Worm (Caenorhabditis elegans) whole organism, mixed stage, embryonic: Measurements from ENCODE around the gene B0035.3.

Experiments
- elt-3 ChIP-seq: fragments of 150-350 bp; optimal IDR thresholded peaks from 2 replicates; lab custom pipeline; 2014; ENCODE audit warnings: missing biosample characterization, missing genetic modification characterization
- nhr-28 ChIP-seq: fragments of 150-350 bp; optimal IDR thresholded peaks from 2 replicates; lab custom pipeline; 2014; ENCODE audit warnings: missing biosample characterization, missing genetic modification characterization
- pha-4 ChIP-seq: fragments of 150-350 bp; optimal IDR thresholded peaks from 2 replicates; lab custom pipeline; 2018; ENCODE audit warnings: missing biosample characterization, missing genetic modification reagents, missing genetic modification characterization
- unc-62 ChIP-seq: fragments of 150-350 bp; optimal IDR thresholded peaks from 2 replicates; lab custom pipeline; 2014; ENCODE audit warnings: missing biosample characterization, missing genetic modification reagents, missing genetic modification characterization

ce11 chrIV:11316640-11317039 lies 1.8 kb upstream of the B0035.3 start:
- TF ChIP-seq elt-3 (no peak), unc-62 (GFP tag; lab: Kevin White, UChicago) (no peak), pha-4 (tag; lab: Kevin White, UChicago) (no peak), nhr-28 (tag; lab: Kevin White, UChicago) (no peak)
